Worm (Caenorhabditis elegans): ENCODE results near the gene K12H4.2.

K12H4.2 gene

DNA sequence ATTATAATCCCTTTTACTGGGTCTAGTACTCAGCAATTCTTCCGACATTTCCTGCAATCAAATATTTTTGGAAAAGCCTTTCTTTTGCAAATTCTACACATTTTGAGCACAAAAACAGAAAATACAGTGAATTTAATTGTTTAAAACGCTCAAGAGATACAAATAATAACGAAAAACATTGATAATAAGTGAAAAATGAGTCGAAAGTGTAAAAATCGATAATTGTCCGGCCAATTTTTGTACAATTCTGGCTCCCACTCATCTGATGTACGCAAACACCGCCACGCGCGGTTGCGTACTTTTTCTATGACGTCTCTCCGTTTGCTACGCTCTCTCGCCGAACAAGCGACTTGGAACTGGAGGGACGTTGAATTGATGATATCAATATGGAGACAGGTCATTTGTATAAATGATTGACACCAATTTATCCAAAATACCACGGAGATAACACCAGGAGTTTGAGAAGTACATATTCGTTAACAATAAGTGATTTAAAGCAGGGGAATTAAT lies 26.6 kb upstream of the K12H4.2 start, which contains the start of gene lin-36 (continued):
- TF ChIP-seq T07F8.4 (tag; optimal IDR thresholded peaks at IDR 0.05) (no peak), sdz-38 (tag; optimal IDR thresholded peaks at IDR 0.05) (no peak), lsl-1 (GFP tag; optimal IDR thresholded peaks at IDR 0.05) (peak; percentile 29), ceh-100 (GFP tag; IDR thresholded peaks at IDR 0.05) (0 out of 2 replicates have a peak, but pooled peaks have one; percentile 12), K12H6.12 (tag; optimal IDR thresholded peaks at IDR 0.05) (peak; percentile 25), hlh-12 (tag; optimal IDR thresholded peaks at IDR 0.05) (no peak), madf-3 (GFP tag; IDR thresholded peaks at IDR 0.05) (0 out of 2 replicates have a peak, but pooled peaks have one; percentile 9), B0336.3 (GFP tag; IDR thresholded peaks at IDR 0.05) (0 out of 2 replicates have a peak, but pooled peaks have one; percentile 21), ceh-91 (GFP tag; IDR thresholded peaks at IDR 0.05) (peak; percentile 28; the same call in 1 of the 2 replicates), hsf-1 (GFP tag; IDR thresholded peaks at IDR 0.05) (no peak), cebp-1 (GFP tag; IDR thresholded peaks at IDR 0.05) (no peak), cebp-1 (tag; optimal IDR thresholded peaks at IDR 0.05) (peak; percentile 58), ztf-26 (tag; optimal IDR thresholded peaks at IDR 0.05) (no peak), madf-6 (GFP tag; IDR thresholded peaks at IDR 0.05) (peak; percentile 38; the same call in 1 of the 2 replicates), ccch-3 (GFP tag; optimal IDR thresholded peaks at IDR 0.05) (no peak), rcor-1 (GFP tag; IDR thresholded peaks at IDR 0.05) (no peak; the same call in 1 of the 2 replicates), tlf-1 (GFP tag; optimal IDR thresholded peaks at IDR 0.05) (no peak), mcd-1 (GFP tag; IDR thresholded peaks at IDR 0.05) (peak; percentile 68), efl-1 (GFP tag; optimal IDR thresholded peaks at IDR 0.05) (peak; percentile 14), B0035.1 (tag; optimal IDR thresholded peaks at IDR 0.05) (no peak), mxl-1 (tag; optimal IDR thresholded peaks at IDR 0.05) (no peak), ekl-4 (GFP tag; IDR thresholded peaks at IDR 0.05) (peak; percentile 46; the same call in 1 of the 2 replicates), attf-5 (GFP tag; optimal IDR thresholded peaks at IDR 0.05) (peak; percentile 78), nhr-90 (tag; optimal IDR thresholded peaks at IDR 0.05) (no peak), him-1 (tag; optimal IDR thresholded peaks at IDR 0.05) (peak; percentile 35), ceh-79 (tag; optimal IDR thresholded peaks at IDR 0.05) (no peak), snpc-1.1 (tag; optimal IDR thresholded peaks at IDR 0.05; ENCODE audit: insufficient read depth) (no peak), nfya-2 (GFP tag; IDR thresholded peaks at IDR 0.05) (no peak), F49E8.2 (tag; optimal IDR thresholded peaks at IDR 0.05; ENCODE audit: insufficient read depth) (no peak), repo-1 (tag; optimal IDR thresholded peaks at IDR 0.05) (no peak), pha-4 (tag; optimal IDR thresholded peaks at IDR 0.05) (peak; percentile 43), ztf-3 (GFP tag; optimal IDR thresholded peaks at IDR 0.05) (no peak), ztf-25 (GFP tag; IDR thresholded peaks at IDR 0.05) (no peak)

DNA sequence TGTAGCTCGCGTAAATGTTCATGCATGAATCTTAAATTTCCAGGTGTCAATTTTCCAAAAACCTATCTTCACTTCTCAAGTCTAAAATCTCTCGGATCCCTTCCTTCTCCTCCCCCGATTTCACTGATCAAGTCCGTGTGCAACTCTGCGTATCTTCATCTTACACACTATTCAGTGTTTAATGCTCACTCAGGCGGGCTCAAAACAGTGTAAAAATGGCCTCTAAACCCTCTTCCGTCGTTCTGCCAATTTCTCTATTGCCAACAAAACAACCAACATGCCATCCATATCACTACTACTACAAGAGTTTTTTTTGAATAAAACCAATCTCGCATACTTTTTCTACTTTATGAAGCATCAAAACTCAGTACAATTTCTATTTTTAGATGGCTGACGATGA lies 25.4 kb upstream of the K12H4.2 start, which contains the start of gene F44B9.2:
Gene F44B9.2 (plus strand): TSS at position 387 of the 400 bp plus-strand sequence.
- TF ChIP-seq ztf-18 (tag; optimal IDR thresholded peaks at IDR 0.05), result no peak
- no peak for TF ChIP-seq nhr-179 (tag; optimal IDR thresholded peaks at IDR 0.05)
- TF ChIP-seq ekl-4 (GFP tag; IDR thresholded peaks at IDR 0.05), result no peak
- no peak for TF ChIP-seq pha-4 (tag; optimal IDR thresholded peaks at IDR 0.05)

DNA sequence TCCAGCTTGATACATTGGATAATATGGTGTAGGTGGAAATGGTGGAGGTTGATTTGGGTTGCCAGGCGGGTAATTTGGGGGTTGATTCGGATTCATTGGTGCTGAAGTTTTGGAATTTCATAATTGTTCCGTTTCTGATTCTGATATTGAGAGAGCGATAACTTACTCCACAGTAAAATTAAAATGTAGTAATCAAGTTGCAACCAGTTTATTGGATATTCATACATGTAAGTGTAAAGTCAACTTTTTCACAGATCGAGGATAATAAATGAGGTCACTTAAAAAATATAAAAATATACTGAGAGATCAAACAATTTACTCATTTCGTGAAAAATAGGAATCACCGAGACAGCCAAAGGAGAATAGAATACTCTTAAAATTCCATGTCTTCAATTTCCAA lies 19.6 kb upstream of the K12H4.2 start, which contains the start of gene mdt-30:
Gene mdt-30 (minus strand): TSS at position 101 of the 400 bp plus-strand sequence.
- TF ChIP-seq madf-3 (GFP tag; IDR thresholded peaks at IDR 0.05) (0 out of 2 replicates have a peak, but pooled peaks have one; percentile 12), rcor-1 (GFP tag; IDR thresholded peaks at IDR 0.05) (0 out of 2 replicates have a peak, but pooled peaks have one; percentile 12), B0019.2 (GFP tag; conservative IDR thresholded peaks at IDR 0.05) (0 out of 2 replicates have a peak, but pooled peaks have one; percentile 30), K12H6.12 (tag; optimal IDR thresholded peaks at IDR 0.05) (no peak), ZK185.1 (tag; optimal IDR thresholded peaks at IDR 0.05; ENCODE audit: poor library complexity, severe bottlenecking) (no peak), ekl-4 (GFP tag; IDR thresholded peaks at IDR 0.05) (0 out of 2 replicates have a peak, but pooled peaks have one; percentile 40), ama-1 (optimal IDR thresholded peaks at IDR 0.05) (no peak), ama-1 (GFP tag; optimal IDR thresholded peaks at IDR 0.05) (no peak)
